Worm (Caenorhabditis elegans): ENCODE data around the gene C24H12.8.

Gene C24H12.8

DNA sequence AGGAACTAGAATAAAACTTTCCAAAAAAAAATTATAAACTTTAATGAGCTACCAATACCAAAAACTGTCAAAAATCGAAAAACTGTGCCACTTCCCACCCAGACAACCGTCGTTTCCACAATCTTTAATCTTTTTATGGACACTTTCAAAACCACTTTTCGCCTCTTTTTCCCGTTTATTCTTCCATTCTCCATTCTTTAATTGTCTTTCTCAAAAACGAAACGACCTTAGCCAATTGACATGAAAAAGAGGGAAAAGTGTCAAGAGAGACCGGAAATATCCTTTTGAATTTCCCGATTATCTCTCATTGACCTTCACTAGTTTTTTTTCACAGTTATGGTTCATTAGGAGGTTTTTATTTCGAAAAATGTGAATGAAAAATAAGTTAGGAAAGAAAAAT is 51.4 kb downstream of the C24H12.8 start:
- no peak for TF ChIP-seq madf-5 (GFP tag; IDR thresholded peaks at IDR 0.05)

DNA sequence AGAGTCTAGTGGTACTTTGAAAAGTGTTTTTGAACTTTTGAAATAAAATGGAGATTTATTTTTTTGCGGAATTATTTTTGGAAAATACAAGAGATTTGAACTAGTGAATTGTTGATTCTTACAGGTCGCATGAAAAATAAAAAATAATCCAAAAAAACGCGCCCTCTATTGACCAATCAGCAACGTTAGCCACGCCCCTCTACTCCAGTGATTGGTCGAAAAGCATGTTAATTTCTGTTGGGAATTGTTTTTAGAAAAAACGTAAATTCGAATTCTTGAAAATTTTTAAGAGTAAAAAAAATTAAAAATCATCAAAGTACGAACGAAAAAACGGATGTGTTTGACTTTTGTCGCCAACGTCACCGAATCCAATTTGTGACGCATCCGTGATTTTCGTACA is 52.6 kb downstream of the C24H12.8 start:
- no peak for TF ChIP-seq ceh-82 (tag; optimal IDR thresholded peaks at IDR 0.05)
- no peak for TF ChIP-seq hif-1 (tag; optimal IDR thresholded peaks at IDR 0.05)
- TF ChIP-seq mep-1 (tag; optimal IDR thresholded peaks at IDR 0.05) = no peak
- TF ChIP-seq Y75B8A.6 (GFP tag; IDR thresholded peaks at IDR 0.05) = no peak
- no peak for TF ChIP-seq nhr-6 (tag; optimal IDR thresholded peaks at IDR 0.05)
- TF ChIP-seq ceh-62 (tag; optimal IDR thresholded peaks at IDR 0.05) = no peak
- no peak for TF ChIP-seq hlh-30 (tag; optimal IDR thresholded peaks at IDR 0.05; ENCODE audit: insufficient read depth)
